Worm (Caenorhabditis elegans): ENCODE results near the gene F59A1.11.

- no peak for TF ChIP-seq snpc-4 (GFP tag; optimal IDR thresholded peaks at IDR 0.05)
- no peak for TF ChIP-seq snpc-4 (tag; optimal IDR thresholded peaks at IDR 0.05)
- no peak for TF ChIP-seq unc-130 (GFP tag; optimal IDR thresholded peaks at IDR 0.05)
- no peak for TF ChIP-seq mel-28 (tag; optimal IDR thresholded peaks at IDR 0.05; ENCODE audit: borderline replicate concordance)
- no peak for TF ChIP-seq nhr-179 (tag; optimal IDR thresholded peaks at IDR 0.05)
- TF ChIP-seq somi-1 (GFP tag; optimal IDR thresholded peaks at IDR 0.05), result no peak
Measured at ce11 chrV:17616807-17617206, 49.0 kb downstream of the F59A1.11 start, which contains the start of gene Y6G8.6.
